Fruit fly (Drosophila melanogaster) whole organism, embryonic: Measurements from ENCODE around the gene dbf.

Experiments
- CG15269 ChIP-seq: fragments of 200-800 bp; sonication (Bioruptor generic); optimal IDR thresholded peaks from 2 replicates; lab custom pipeline; 2018; ENCODE audit warnings: missing biosample characterization, mild to moderate bottlenecking, missing genetic modification characterization, moderate library complexity
- CG5180 ChIP-seq: fragments of 200-800 bp; sonication (Bioruptor generic); optimal IDR thresholded peaks from 3 replicates; lab custom pipeline; 2017; ENCODE audit warnings: missing biosample characterization, missing genetic modification characterization, mild to moderate bottlenecking, moderate library complexity, missing genetic modification reagents
- Nf-YC ChIP-seq: fragments of 200-800 bp; optimal IDR thresholded peaks from 3 replicates; lab custom pipeline; 2019; ENCODE audit warnings: missing biosample characterization, mild to moderate bottlenecking, missing genetic modification characterization, moderate library complexity
- az2 ChIP-seq: fragments of 200-800 bp; sonication (Bioruptor generic); optimal IDR thresholded peaks from 3 replicates; lab custom pipeline; 2016; ENCODE audit warnings: missing biosample characterization, missing genetic modification characterization

DNA sequence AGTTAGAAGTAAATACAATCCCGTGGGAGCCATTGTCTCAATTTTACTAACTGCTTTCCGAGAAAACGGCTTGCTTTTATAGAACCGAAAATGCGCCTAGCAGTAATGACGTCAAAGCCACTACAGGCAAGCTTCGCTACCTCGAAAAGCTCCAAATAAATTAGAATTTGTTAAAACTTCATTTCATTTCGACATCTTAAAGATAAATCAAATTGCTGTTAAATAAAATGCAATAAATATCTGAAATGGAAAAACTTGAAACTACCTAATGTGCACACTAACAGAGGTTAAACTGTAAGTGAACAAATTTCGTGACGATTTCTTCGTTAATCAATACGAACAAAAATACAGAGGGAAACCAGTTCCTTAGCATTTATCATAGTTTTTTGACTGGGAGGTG is 46.6 kb downstream of the dbf start, which contains the start of gene CG7300:
- TF ChIP-seq CG5180 (GFP tag; lab: Kevin White, UChicago) (no peak), Nf-YC (no peak), az2 (GFP tag; lab: Kevin White, UChicago) (peak; percentile 31), CG15269 (peak; percentile 64)
